Worm (Caenorhabditis elegans): Measurements from ENCODE around the gene fbxb-39.
"Not testable (repeated sequence)": the region's sequence is repeated elsewhere in the genome, so short reads cannot be mapped to it uniquely, and the experiment has no call there.

DNA sequence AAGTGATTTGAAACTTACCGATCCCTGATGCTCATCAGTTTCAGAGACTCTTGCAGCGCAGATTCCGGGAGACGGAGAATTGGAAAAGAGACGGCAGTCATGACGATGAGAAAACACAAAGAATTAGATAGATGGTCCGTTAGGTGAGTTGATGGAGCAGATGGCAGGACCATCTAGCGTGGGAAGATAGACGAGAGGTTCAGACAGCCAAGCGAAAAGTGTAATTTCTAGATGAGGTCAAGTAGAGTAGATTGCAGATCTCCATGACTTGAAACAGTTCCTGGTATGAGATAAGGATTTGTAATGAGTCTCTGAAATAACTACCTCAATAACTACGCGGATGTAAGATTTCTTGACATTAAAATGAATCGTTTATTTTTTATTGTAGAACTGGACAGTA lies 44.3 kb downstream of the fbxb-39 start, which contains the start of gene F45D11.11:
- not testable (repeated sequence) for TF ChIP-seq scrt-1 (GFP tag; IDR thresholded peaks at IDR 0.05); tbx-11 (GFP tag; IDR thresholded peaks at IDR 0.05); tbx-37 (GFP tag; conservative IDR thresholded peaks at IDR 0.05); ama-1 (optimal IDR thresholded peaks at IDR 0.05); hmg-4 (GFP tag; optimal IDR thresholded peaks at IDR 0.05); hnd-1 (tag; optimal IDR thresholded peaks at IDR 0.05); tra-4 (tag; optimal IDR thresholded peaks at IDR 0.05); B0310.2 (tag; optimal IDR thresholded peaks at IDR 0.05); ets-7 (tag; optimal IDR thresholded peaks at IDR 0.05); F13C5.2 (tag; optimal IDR thresholded peaks at IDR 0.05); flt-1 (GFP tag; IDR thresholded peaks at IDR 0.05)

All from whole organism, early embryonic.